Fruit fly (Drosophila melanogaster) whole organism, embryonic: Measurements from ENCODE around the gene Syx13.

Experiments
- B-H1 ChIP-seq: fragments of 200-800 bp; sonication (Bioruptor generic); IDR thresholded peaks from 3 replicates; pipeline ENCODE4 v1.3.6; 2022; ENCODE audit warnings: missing biosample characterization, missing genetic modification characterization
- CG11398 ChIP-seq: fragments of 200-800 bp; sonication (Bioruptor generic); optimal IDR thresholded peaks from 2 replicates; lab custom pipeline; 2016; ENCODE audit warnings: missing biosample characterization, missing genetic modification characterization
- CG1233 ChIP-seq: fragments of 200-800 bp; sonication (Bioruptor generic); optimal IDR thresholded peaks from 4 replicates; lab custom pipeline; 2018; ENCODE audit warnings: missing biosample characterization, mild to moderate bottlenecking, missing genetic modification characterization
- CG13287 ChIP-seq: fragments of 200-800 bp; sonication (Bioruptor generic); IDR thresholded peaks from 2 replicates; pipeline ENCODE4 v1.3.6; 2022; ENCODE audit warnings: missing biosample characterization, missing genetic modification characterization; ENCODE audit not compliant: partially characterized antibody
- CG13775 ChIP-seq: fragments of 200-800 bp; sonication (Bioruptor generic); optimal IDR thresholded peaks from 3 replicates; lab custom pipeline; 2017; ENCODE audit warnings: missing biosample characterization, mild to moderate bottlenecking, missing genetic modification characterization
- CG15011 ChIP-seq: fragments of 200-800 bp; sonication (Bioruptor generic); optimal IDR thresholded peaks from 3 replicates; lab custom pipeline; 2018; ENCODE audit warnings: missing biosample characterization, mild to moderate bottlenecking, missing genetic modification characterization
- CG15601 ChIP-seq: fragments of 200-800 bp; sonication (Bioruptor generic); optimal IDR thresholded peaks from 3 replicates; lab custom pipeline; 2019; ENCODE audit warnings: missing biosample characterization, mild to moderate bottlenecking, missing genetic modification characterization, moderate library complexity
- CG17612 ChIP-seq: fragments of 200-800 bp; sonication (Bioruptor generic); IDR thresholded peaks from 2 replicates; pipeline ENCODE4 v1.3.6; 2022; ENCODE audit warnings: missing biosample characterization, missing genetic modification characterization
- CG2678 ChIP-seq: fragments of 200-800 bp; sonication (Bioruptor generic); optimal IDR thresholded peaks from 3 replicates; lab custom pipeline; 2019; ENCODE audit warnings: missing biosample characterization, mild to moderate bottlenecking, missing genetic modification characterization, moderate library complexity
- CG30431 ChIP-seq: fragments of 200-800 bp; sonication (Bioruptor generic); optimal IDR thresholded peaks from 2 replicates; lab custom pipeline; 2017; ENCODE audit warnings: missing biosample characterization, missing genetic modification characterization
- CG34422 ChIP-seq: fragments of 200-800 bp; sonication (Bioruptor generic); IDR thresholded peaks from 3 replicates; pipeline ENCODE4 v1.3.6; 2022; ENCODE audit warnings: missing biosample characterization, missing genetic modification characterization
- CG6175 ChIP-seq: fragments of 200-800 bp; sonication (Bioruptor generic); IDR thresholded peaks from 3 replicates; pipeline ENCODE4 v1.3.6; 2022; ENCODE audit warnings: missing biosample characterization, missing genetic modification characterization
- CG7357 ChIP-seq: fragments of 200-800 bp; sonication (Bioruptor generic); IDR thresholded peaks from 3 replicates; pipeline ENCODE4 v1.3.6; 2022; ENCODE audit warnings: missing biosample characterization, missing genetic modification characterization
- CG7745 ChIP-seq: fragments of 200-800 bp; sonication (Bioruptor generic); optimal IDR thresholded peaks from 2 replicates; lab custom pipeline; 2018; ENCODE audit warnings: missing biosample characterization, mild to moderate bottlenecking, missing genetic modification characterization, moderate library complexity
- CG8281 ChIP-seq: fragments of 200-800 bp; sonication (Bioruptor generic); optimal IDR thresholded peaks from 2 replicates; lab custom pipeline; 2018; ENCODE audit warnings: missing biosample characterization, mild to moderate bottlenecking, missing genetic modification characterization, moderate library complexity
- CG8924 ChIP-seq: fragments of 200-800 bp; optimal IDR thresholded peaks from 3 replicates; lab custom pipeline; 2019; ENCODE audit warnings: missing biosample characterization, mild to moderate bottlenecking, missing genetic modification characterization, moderate library complexity
- CG9727 ChIP-seq: fragments of 200-800 bp; sonication (Bioruptor generic); optimal IDR thresholded peaks from 3 replicates; lab custom pipeline; 2017; ENCODE audit warnings: missing biosample characterization, mild to moderate bottlenecking, missing genetic modification characterization
- CG9932 ChIP-seq: fragments of 200-800 bp; sonication (Bioruptor generic); IDR thresholded peaks from 2 replicates; pipeline ENCODE4 v1.3.6; 2022; ENCODE audit warnings: missing biosample characterization, missing genetic modification characterization
- Drgx ChIP-seq: fragments of 200-800 bp; sonication (Bioruptor generic); IDR thresholded peaks from 2 replicates; pipeline ENCODE4 v1.3.6; 2022; ENCODE audit warnings: missing biosample characterization, missing genetic modification characterization
- H2.0 ChIP-seq: fragments of 200-800 bp; sonication (Bioruptor generic); IDR thresholded peaks from 2 replicates; pipeline ENCODE4 v1.3.6; 2022; ENCODE audit warnings: missing biosample characterization, missing genetic modification characterization
- HLH4C ChIP-seq: fragments of 200-800 bp; sonication (Bioruptor generic); IDR thresholded peaks from 3 replicates; pipeline ENCODE4 v1.3.6; 2022; ENCODE audit warnings: missing biosample characterization, missing genetic modification characterization; ENCODE audit not compliant: partially characterized antibody
- Lim3 ChIP-seq: fragments of 200-800 bp; sonication (Bioruptor generic); IDR thresholded peaks from 2 replicates; pipeline ENCODE4 v1.3.6; 2022; ENCODE audit warnings: missing biosample characterization, missing genetic modification characterization
- MTF-1 ChIP-seq: fragments of 200-800 bp; sonication (Bioruptor generic); optimal IDR thresholded peaks from 2 replicates; lab custom pipeline; 2018; ENCODE audit warnings: missing biosample characterization, mild to moderate bottlenecking, missing genetic modification characterization, borderline replicate concordance
- Mad ChIP-seq: fragments of 200-800 bp; sonication (Bioruptor generic); optimal IDR thresholded peaks from 2 replicates; lab custom pipeline; 2016; ENCODE audit warnings: missing biosample characterization, missing genetic modification characterization
- NC2β ChIP-seq: fragments of 200-800 bp; sonication (Bioruptor generic); optimal IDR thresholded peaks from 2 replicates; lab custom pipeline; 2016; ENCODE audit warnings: missing biosample characterization, missing genetic modification characterization
- Oli ChIP-seq: fragments of 200-800 bp; sonication (Bioruptor generic); optimal IDR thresholded peaks from 2 replicates; lab custom pipeline; 2018; ENCODE audit warnings: missing biosample characterization, mild to moderate bottlenecking, missing genetic modification characterization, moderate library complexity
- Six4 ChIP-seq: fragments of 200-800 bp; sonication (Bioruptor generic); optimal IDR thresholded peaks from 2 replicates; lab custom pipeline; 2016; ENCODE audit warnings: missing biosample characterization, missing genetic modification characterization
- Sox102F ChIP-seq: fragments of 200-800 bp; sonication (Bioruptor generic); optimal IDR thresholded peaks from 2 replicates; lab custom pipeline; 2018; ENCODE audit warnings: missing biosample characterization, mild to moderate bottlenecking, missing genetic modification characterization, moderate library complexity
- Xbp1 ChIP-seq: fragments of 200-800 bp; sonication (Bioruptor generic); optimal IDR thresholded peaks from 3 replicates; lab custom pipeline; 2016; ENCODE audit warnings: missing biosample characterization, mild to moderate bottlenecking, missing genetic modification characterization
- al ChIP-seq: fragments of 200-800 bp; sonication (Bioruptor generic); IDR thresholded peaks from 2 replicates; pipeline ENCODE4 v1.3.6; 2022; ENCODE audit warnings: missing biosample characterization, missing genetic modification characterization
- ash1 ChIP-seq: fragments of 200-800 bp; sonication (Bioruptor generic); optimal IDR thresholded peaks from 2 replicates; lab custom pipeline; 2018; ENCODE audit warnings: missing biosample characterization, mild to moderate bottlenecking, missing genetic modification characterization
- bcd ChIP-seq: fragments of 200-800 bp; sonication (Bioruptor generic); optimal IDR thresholded peaks from 2 replicates; lab custom pipeline; 2017; ENCODE audit warnings: missing biosample characterization, mild to moderate bottlenecking, missing genetic modification characterization
- bigmax ChIP-seq: fragments of 200-800 bp; sonication (Bioruptor generic); optimal IDR thresholded peaks from 2 replicates; lab custom pipeline; 2018; ENCODE audit warnings: missing biosample characterization, mild to moderate bottlenecking, missing genetic modification characterization
- cas ChIP-seq: fragments of 200-800 bp; sonication (Bioruptor generic); IDR thresholded peaks from 2 replicates; pipeline ENCODE4 v1.3.6; 2022; ENCODE audit warnings: missing biosample characterization, missing genetic modification characterization
- cg ChIP-seq: fragments of 200-800 bp; sonication (Bioruptor generic); optimal IDR thresholded peaks from 3 replicates; lab custom pipeline; 2019; ENCODE audit warnings: missing biosample characterization, mild to moderate bottlenecking, missing genetic modification characterization, moderate library complexity
- da ChIP-seq: fragments of 200-800 bp; sonication (Bioruptor generic); optimal IDR thresholded peaks from 2 replicates; lab custom pipeline; 2016; ENCODE audit warnings: missing biosample characterization, missing genetic modification characterization
- ewg ChIP-seq: fragments of 200-800 bp; sonication (Bioruptor generic); optimal IDR thresholded peaks from 3 replicates; lab custom pipeline; 2017; ENCODE audit warnings: mild to moderate bottlenecking, missing biosample characterization, missing genetic modification reagents, missing genetic modification characterization
- exex ChIP-seq: fragments of 200-800 bp; sonication (Bioruptor generic); optimal IDR thresholded peaks from 4 replicates; lab custom pipeline; 2018; ENCODE audit warnings: missing biosample characterization, mild to moderate bottlenecking, missing genetic modification characterization, moderate library complexity
- fd102C ChIP-seq: fragments of 200-800 bp; sonication (Bioruptor generic); optimal IDR thresholded peaks from 2 replicates; lab custom pipeline; 2018; ENCODE audit warnings: missing biosample characterization, mild to moderate bottlenecking, missing genetic modification characterization, moderate library complexity
- gt ChIP-seq: fragments of 200-800 bp; sonication (Bioruptor generic); IDR thresholded peaks from 2 replicates; pipeline ENCODE4 v1.3.6; 2022; ENCODE audit warnings: missing biosample characterization, missing genetic modification characterization
- h ChIP-seq: fragments of >200 bp; optimal IDR thresholded peaks from 2 replicates; lab custom pipeline; 2017
- inv ChIP-seq: fragments of 200-800 bp; sonication (Bioruptor generic); IDR thresholded peaks from 2 replicates; pipeline ENCODE4 v1.3.6; 2022; ENCODE audit warnings: missing biosample characterization, missing genetic modification characterization; ENCODE audit not compliant: partially characterized antibody
- jigr1 ChIP-seq: fragments of 200-800 bp; sonication (Bioruptor generic); IDR thresholded peaks from 3 replicates; pipeline ENCODE4 v1.3.6; 2022; ENCODE audit warnings: missing biosample characterization, missing genetic modification characterization
- luna ChIP-seq: fragments of 200-800 bp; sonication (Bioruptor generic); optimal IDR thresholded peaks from 2 replicates; lab custom pipeline; 2016; ENCODE audit warnings: missing biosample characterization, missing genetic modification characterization
- nau ChIP-seq: fragments of 200-800 bp; sonication (Bioruptor generic); optimal IDR thresholded peaks from 3 replicates; lab custom pipeline; 2017; ENCODE audit warnings: missing biosample characterization, mild to moderate bottlenecking, missing genetic modification characterization, missing genetic modification reagents
- p53 ChIP-seq: fragments of 200-800 bp; sonication (Bioruptor generic); optimal IDR thresholded peaks from 2 replicates; lab custom pipeline; 2016; ENCODE audit warnings: missing biosample characterization, missing genetic modification characterization
- peb ChIP-seq: fragments of 200-800 bp; sonication (Bioruptor generic); IDR thresholded peaks from 2 replicates; pipeline ENCODE4 v1.3.6; 2022; ENCODE audit warnings: missing biosample characterization, missing genetic modification characterization
- pfk ChIP-seq: fragments of 200-800 bp; sonication (Bioruptor generic); optimal IDR thresholded peaks from 2 replicates; lab custom pipeline; 2018; ENCODE audit warnings: missing biosample characterization, mild to moderate bottlenecking, missing genetic modification characterization, moderate library complexity
- pnt ChIP-seq: fragments of 200-800 bp; sonication (Bioruptor generic); optimal IDR thresholded peaks from 3 replicates; lab custom pipeline; 2016; ENCODE audit warnings: missing biosample characterization, missing genetic modification characterization
- prd ChIP-seq, 3 experiments: fragments of >200 bp in 2 of 3; fragments of 200-800 bp in 1 of 3; sonication (Bioruptor generic) in 1 of 3; optimal IDR thresholded peaks in 2 of 3; IDR thresholded peaks in 1 of 3; 2 replicates in 2 of 3; 3 replicates in 1 of 3; pipeline versions ENCODE4 v1.3.6 to Lab custom; 2017 to 2022; ENCODE audit warnings: missing biosample characterization in 1 of 3, missing genetic modification characterization in 1 of 3
- pum ChIP-seq: fragments of 200-800 bp; sonication (Bioruptor generic); optimal IDR thresholded peaks from 2 replicates; lab custom pipeline; 2016; ENCODE audit warnings: missing biosample characterization, missing genetic modification characterization
- toy ChIP-seq: fragments of 200-800 bp; sonication (Bioruptor generic); IDR thresholded peaks from 2 replicates; pipeline ENCODE4 v1.3.6; 2022; ENCODE audit warnings: missing biosample characterization, missing genetic modification characterization

The Syx13 gene

DNA sequence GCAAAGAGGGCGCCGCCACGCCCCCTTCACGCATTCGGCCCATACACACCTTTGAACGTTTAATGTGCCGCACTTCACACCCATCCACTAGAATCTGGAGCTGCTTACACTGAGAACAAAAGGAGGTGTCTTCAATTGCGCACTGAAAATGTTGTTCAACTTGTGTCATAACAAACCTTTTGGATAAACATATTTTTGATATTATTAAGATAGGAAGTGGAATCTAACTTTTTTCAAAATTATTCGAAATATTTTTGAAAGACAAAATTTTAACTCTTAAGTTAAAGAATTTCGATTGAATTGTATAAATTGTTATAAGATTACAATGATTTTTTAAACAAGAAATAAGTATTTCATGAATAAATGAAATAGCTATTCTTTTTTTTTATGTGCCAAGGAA, 24.1 kb downstream of the Syx13 start (continued):
- no peak for TF ChIP-seq jigr1 (GFP tag; lab: Robert Waterston, UW)
- TF ChIP-seq prd (optimal IDR thresholded peaks at IDR 0.05; lab: Kevin White, UChicago): no peak
- TF ChIP-seq prd (GFP tag; IDR thresholded peaks at IDR 0.05; lab: Robert Waterston, UW): peak; percentile 38; the same call in 1 of the 3 replicates
- peak; percentile 75 for TF ChIP-seq CG9727 (GFP tag; lab: Kevin White, UChicago)
- TF ChIP-seq da (GFP tag; lab: Kevin White, UChicago): no peak
- peak; percentile 3 for TF ChIP-seq Six4 (GFP tag; lab: Kevin White, UChicago)
- TF ChIP-seq Oli (tag; lab: Kevin White, UChicago): peak; percentile 21
- TF ChIP-seq CG7745 (tag; lab: Kevin White, UChicago): no peak
- no peak for TF ChIP-seq B-H1 (GFP tag; lab: Robert Waterston, UW)
- TF ChIP-seq CG34422: no peak
- TF ChIP-seq CG15011 (GFP tag; lab: Kevin White, UChicago): no peak
- peak; percentile 15 for TF ChIP-seq CG2678 (tag; lab: Kevin White, UChicago)
- no peak for TF ChIP-seq H2.0 (GFP tag; lab: Robert Waterston, UW)
- TF ChIP-seq CG15601 (tag; lab: Kevin White, UChicago): peak; percentile 14
- no peak for TF ChIP-seq cg (GFP tag; lab: Kevin White, UChicago)
- TF ChIP-seq NC2β (GFP tag; lab: Kevin White, UChicago): no peak
- no peak for TF ChIP-seq CG7357 (GFP tag; lab: Robert Waterston, UW)
- TF ChIP-seq Sox102F: no peak
- no peak for TF ChIP-seq pfk (GFP tag; lab: Kevin White, UChicago)
- TF ChIP-seq al: no peak
- no peak for TF ChIP-seq peb (GFP tag; lab: Robert Waterston, UW)
- TF ChIP-seq CG9932 (GFP tag; lab: Robert Waterston, UW): no peak
- TF ChIP-seq HLH4C (GFP tag; lab: Robert Waterston, UW): no peak
- TF ChIP-seq ewg (GFP tag; lab: Kevin White, UChicago): no peak
- no peak for TF ChIP-seq bigmax (GFP tag; lab: Kevin White, UChicago)
- peak; percentile 27 for TF ChIP-seq Xbp1 (GFP tag; lab: Kevin White, UChicago)
- TF ChIP-seq CG17612 (GFP tag; lab: Robert Waterston, UW): no peak
- no peak for TF ChIP-seq cas (GFP tag; lab: Robert Waterston, UW)
- no peak for TF ChIP-seq Drgx (GFP tag; lab: Robert Waterston, UW)
- TF ChIP-seq CG30431: peak; percentile 30
- no peak for TF ChIP-seq h
- no peak for TF ChIP-seq toy
- TF ChIP-seq Mad (GFP tag; lab: Kevin White, UChicago): no peak
- no peak for TF ChIP-seq Lim3
- no peak for TF ChIP-seq ash1 (GFP tag; lab: Kevin White, UChicago)
- peak; percentile 46 for TF ChIP-seq CG13775 (GFP tag; lab: Kevin White, UChicago)
- TF ChIP-seq CG8281: no peak
- TF ChIP-seq bcd (GFP tag; lab: Kevin White, UChicago): peak; percentile 3
- no peak for TF ChIP-seq inv (GFP tag; lab: Robert Waterston, UW)
- no peak for TF ChIP-seq MTF-1 (GFP tag; lab: Kevin White, UChicago)
- no peak for TF ChIP-seq gt (GFP tag; lab: Robert Waterston, UW)
- no peak for TF ChIP-seq luna (GFP tag; lab: Kevin White, UChicago)
- peak; percentile 20 for TF ChIP-seq pum (GFP tag; lab: Kevin White, UChicago)
- no peak for TF ChIP-seq CG11398 (GFP tag; lab: Kevin White, UChicago)
- TF ChIP-seq pnt (GFP tag; lab: Kevin White, UChicago): peak; percentile 11
- TF ChIP-seq fd102C: peak; percentile 18
- no peak for TF ChIP-seq p53 (GFP tag; lab: Kevin White, UChicago)
- no peak for TF ChIP-seq exex
- peak; percentile 25 for TF ChIP-seq CG1233 (GFP tag; lab: Kevin White, UChicago)
- TF ChIP-seq nau (GFP tag; lab: Kevin White, UChicago): no peak
- no peak for TF ChIP-seq CG13287 (GFP tag; lab: Robert Waterston, UW)
- peak; percentile 31 for TF ChIP-seq CG8924 (tag; lab: Kevin White, UChicago)
- TF ChIP-seq CG6175: no peak
